Worm (Caenorhabditis elegans) whole organism, mixed stage, embryonic: ENCODE data around the gene tab-1.
A peak's percentile ranks its signal among the peaks of the same experiment; 100 is the strongest.

ENCODE experiments used
- M03D4.4 ChIP-seq: sonication (generic microtip); optimal IDR thresholded peaks from 2 replicates; lab custom pipeline; 2017; ENCODE audit warnings: mild to moderate bottlenecking, missing genetic modification characterization, missing compliant biosample characterization
- bed-3 ChIP-seq: fragments of 200-800 bp; sonication (Bioruptor generic); optimal IDR thresholded peaks from 3 replicates; lab custom pipeline; 2018; ENCODE audit warnings: mild to moderate bottlenecking, missing genetic modification characterization, moderate library complexity, missing compliant biosample characterization
- blmp-1 ChIP-seq: fragments of 150-350 bp; optimal IDR thresholded peaks from 2 replicates; lab custom pipeline; 2014; ENCODE audit warnings: missing biosample characterization, missing genetic modification characterization
- ceh-39 ChIP-seq: fragments of 150-350 bp; optimal IDR thresholded peaks from 2 replicates; lab custom pipeline; 2014; ENCODE audit warnings: missing biosample characterization, missing genetic modification characterization
- ceh-43 ChIP-seq: fragments of 200-800 bp; sonication (Bioruptor generic); optimal IDR thresholded peaks from 2 replicates; lab custom pipeline; 2018; ENCODE audit warnings: mild to moderate bottlenecking, missing genetic modification characterization, moderate library complexity, missing compliant biosample characterization
- ceh-83 ChIP-seq: fragments of 200-800 bp; sonication (Bioruptor generic); optimal IDR thresholded peaks from 2 replicates; lab custom pipeline; 2018; ENCODE audit warnings: mild to moderate bottlenecking, missing genetic modification characterization, missing compliant biosample characterization
- ces-1 ChIP-seq: fragments of 150-350 bp; optimal IDR thresholded peaks from 2 replicates; lab custom pipeline; 2014; ENCODE audit warnings: missing biosample characterization, missing genetic modification reagents, missing genetic modification characterization
- cnd-1 ChIP-seq: fragments of 200-800 bp; sonication (Bioruptor generic); optimal IDR thresholded peaks from 2 replicates; lab custom pipeline; 2018; ENCODE audit warnings: mild to moderate bottlenecking, missing genetic modification characterization, missing compliant biosample characterization
- drap-1 ChIP-seq: fragments of 200-800 bp; sonication (Bioruptor generic); optimal IDR thresholded peaks from 3 replicates; lab custom pipeline; 2018; ENCODE audit warnings: mild to moderate bottlenecking, missing genetic modification characterization, missing compliant biosample characterization
- elt-1 ChIP-seq: sonication (generic microtip); optimal IDR thresholded peaks from 2 replicates; lab custom pipeline; 2017; ENCODE audit warnings: missing genetic modification characterization, mild to moderate bottlenecking, missing compliant biosample characterization, antibody characterized with exemption, moderate library complexity, borderline replicate concordance; ENCODE audit not compliant: insufficient read depth
- elt-3 ChIP-seq: fragments of 150-350 bp; optimal IDR thresholded peaks from 2 replicates; lab custom pipeline; 2014; ENCODE audit warnings: missing biosample characterization, missing genetic modification characterization
- flh-1 ChIP-seq: fragments of 200-800 bp; sonication (Bioruptor generic); optimal IDR thresholded peaks from 2 replicates; lab custom pipeline; 2018; ENCODE audit warnings: mild to moderate bottlenecking, missing genetic modification characterization, moderate library complexity, missing compliant biosample characterization
- ham-2 ChIP-seq: fragments of 200-800 bp; sonication (Bioruptor generic); optimal IDR thresholded peaks from 2 replicates; lab custom pipeline; 2018; ENCODE audit warnings: mild to moderate bottlenecking, missing genetic modification characterization, missing compliant biosample characterization
- hlh-1 ChIP-seq: fragments of 150-350 bp; optimal IDR thresholded peaks from 2 replicates; lab custom pipeline; 2014; ENCODE audit warnings: missing biosample characterization, missing genetic modification reagents, missing genetic modification characterization
- lin-13 ChIP-seq: fragments of 150-350 bp; optimal IDR thresholded peaks from 2 replicates; lab custom pipeline; 2014; ENCODE audit warnings: missing biosample characterization, missing genetic modification characterization
- lin-32 ChIP-seq: fragments of 200-800 bp; sonication (Bioruptor generic); optimal IDR thresholded peaks from 2 replicates; lab custom pipeline; 2018; ENCODE audit warnings: mild to moderate bottlenecking, missing genetic modification characterization, missing compliant biosample characterization
- lsy-2 ChIP-seq: fragments of 150-350 bp; optimal IDR thresholded peaks from 2 replicates; lab custom pipeline; 2014; ENCODE audit warnings: missing biosample characterization, missing genetic modification characterization
- mab-5 ChIP-seq: fragments of 150-350 bp; optimal IDR thresholded peaks from 2 replicates; lab custom pipeline; 2014; ENCODE audit warnings: missing biosample characterization, missing genetic modification characterization
- mep-1 ChIP-seq: fragments of 150-350 bp; optimal IDR thresholded peaks from 2 replicates; lab custom pipeline; 2017; ENCODE audit warnings: missing biosample characterization, missing genetic modification reagents, missing genetic modification characterization, inconsistent platforms
- mls-2 ChIP-seq: sonication (generic microtip); optimal IDR thresholded peaks from 2 replicates; lab custom pipeline; 2016; ENCODE audit warnings: mild to moderate bottlenecking, missing genetic modification characterization, moderate library complexity, missing compliant biosample characterization
- nhr-12 ChIP-seq: fragments of 150-350 bp; optimal IDR thresholded peaks from 2 replicates; lab custom pipeline; 2014; ENCODE audit warnings: missing biosample characterization, missing genetic modification characterization
- nhr-2 ChIP-seq: fragments of 150-350 bp; optimal IDR thresholded peaks from 2 replicates; lab custom pipeline; 2014; ENCODE audit warnings: missing biosample characterization, missing genetic modification characterization
- nhr-237 ChIP-seq: fragments of 150-350 bp; optimal IDR thresholded peaks from 2 replicates; lab custom pipeline; 2014; ENCODE audit warnings: missing biosample characterization, missing genetic modification characterization
- nhr-28 ChIP-seq: fragments of 150-350 bp; optimal IDR thresholded peaks from 2 replicates; lab custom pipeline; 2014; ENCODE audit warnings: missing biosample characterization, missing genetic modification characterization
- nhr-76 ChIP-seq: sonication (generic microtip); optimal IDR thresholded peaks from 2 replicates; lab custom pipeline; 2017; ENCODE audit warnings: missing biosample characterization, missing genetic modification characterization
- pha-4 ChIP-seq: fragments of 150-350 bp; optimal IDR thresholded peaks from 2 replicates; lab custom pipeline; 2018; ENCODE audit warnings: missing biosample characterization, missing genetic modification reagents, missing genetic modification characterization
- sem-2 ChIP-seq: fragments of 200-800 bp; sonication (Bioruptor generic); optimal IDR thresholded peaks from 2 replicates; lab custom pipeline; 2018; ENCODE audit warnings: mild to moderate bottlenecking, missing genetic modification characterization, missing compliant biosample characterization
- sptf-1 ChIP-seq: sonication (generic microtip); optimal IDR thresholded peaks from 2 replicates; lab custom pipeline; 2017; ENCODE audit warnings: mild to moderate bottlenecking, missing genetic modification characterization, moderate library complexity, missing compliant biosample characterization
- tbx-8 ChIP-seq: fragments of 200-800 bp; sonication (Bioruptor generic); optimal IDR thresholded peaks from 2 replicates; lab custom pipeline; 2018; ENCODE audit warnings: mild to moderate bottlenecking, missing genetic modification characterization, moderate library complexity, missing compliant biosample characterization
- unc-120 ChIP-seq: sonication (generic microtip); optimal IDR thresholded peaks from 2 replicates; lab custom pipeline; 2017; ENCODE audit warnings: missing genetic modification characterization, missing compliant biosample characterization; ENCODE audit not compliant: poor library complexity, severe bottlenecking
- unc-39 ChIP-seq: fragments of 150-350 bp; optimal IDR thresholded peaks from 2 replicates; lab custom pipeline; 2014; ENCODE audit warnings: missing biosample characterization, missing genetic modification characterization
- unc-62 ChIP-seq: fragments of 150-350 bp; optimal IDR thresholded peaks from 2 replicates; lab custom pipeline; 2014; ENCODE audit warnings: missing biosample characterization, missing genetic modification reagents, missing genetic modification characterization
- zip-8 ChIP-seq: fragments of 150-350 bp; optimal IDR thresholded peaks from 2 replicates; lab custom pipeline; 2014; ENCODE audit warnings: missing biosample characterization, missing genetic modification characterization
- ztf-11 ChIP-seq: fragments of 150-350 bp; optimal IDR thresholded peaks from 2 replicates; lab custom pipeline; 2014; ENCODE audit warnings: missing biosample characterization, missing genetic modification characterization

The tab-1 gene

DNA sequence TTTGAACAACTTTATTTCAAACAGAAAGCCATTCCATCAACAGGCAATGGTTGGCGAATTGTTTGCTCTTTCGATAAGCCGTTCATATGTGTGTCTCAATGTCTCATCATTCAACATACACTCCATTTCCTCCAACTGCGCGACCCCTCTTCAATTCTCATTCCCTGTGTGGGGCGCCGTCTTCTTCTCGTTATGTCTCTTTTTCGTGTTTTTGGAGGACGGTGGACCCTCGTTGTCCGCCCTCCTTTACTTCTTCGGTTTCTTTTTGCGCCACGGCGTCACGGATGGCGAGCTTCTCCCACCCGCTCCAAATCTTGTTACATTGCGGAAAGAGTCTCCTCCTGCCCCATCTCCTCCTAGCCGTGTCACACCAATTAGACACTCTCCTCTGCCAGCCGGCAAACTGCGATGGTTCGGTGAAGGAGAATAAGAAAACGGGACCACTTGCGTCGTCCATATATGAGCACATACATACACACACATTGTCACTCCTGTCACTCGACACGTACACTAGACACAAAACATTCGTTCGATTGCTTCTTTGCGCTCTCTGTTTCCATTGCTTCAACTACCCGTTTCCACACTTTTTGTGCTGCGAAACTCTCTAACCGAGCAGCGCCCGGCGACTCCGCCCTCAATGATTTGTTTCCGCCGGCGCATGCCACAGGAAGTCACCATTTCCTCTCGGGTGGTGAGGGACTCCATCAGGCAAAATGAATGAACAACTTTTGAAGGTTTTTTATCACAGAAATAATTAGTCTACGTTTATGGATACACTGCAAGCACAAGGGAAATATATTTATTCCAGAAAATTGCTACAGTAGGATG, 25.2 kb downstream of the tab-1 start:
- TF ChIP-seq bed-3 (GFP tag; lab: Kevin White, UChicago) (no peak), pha-4 (peak; percentile 2), elt-3 (tag; lab: Kevin White, UChicago) (no peak), mls-2 (tag; lab: Kevin White, UChicago) (no peak), ces-1 (GFP tag; lab: Kevin White, UChicago) (peak; percentile 81), sptf-1 (tag; lab: Kevin White, UChicago) (peak; percentile 59), ztf-11 (tag; lab: Kevin White, UChicago) (no peak), lin-13 (tag; lab: Kevin White, UChicago) (no peak), mab-5 (tag; lab: Kevin White, UChicago) (no peak), cnd-1 (tag; lab: Kevin White, UChicago) (peak; percentile 2), nhr-76 (tag; lab: Kevin White, UChicago) (no peak), zip-8 (tag; lab: Kevin White, UChicago) (no peak), nhr-28 (tag; lab: Kevin White, UChicago) (no peak), ceh-43 (GFP tag; lab: Kevin White, UChicago) (no peak), ceh-39 (tag; lab: Kevin White, UChicago) (no peak), sem-2 (no peak), mep-1 (tag; lab: Kevin White, UChicago) (no peak), unc-120 (tag; lab: Kevin White, UChicago) (peak; percentile 28)

DNA sequence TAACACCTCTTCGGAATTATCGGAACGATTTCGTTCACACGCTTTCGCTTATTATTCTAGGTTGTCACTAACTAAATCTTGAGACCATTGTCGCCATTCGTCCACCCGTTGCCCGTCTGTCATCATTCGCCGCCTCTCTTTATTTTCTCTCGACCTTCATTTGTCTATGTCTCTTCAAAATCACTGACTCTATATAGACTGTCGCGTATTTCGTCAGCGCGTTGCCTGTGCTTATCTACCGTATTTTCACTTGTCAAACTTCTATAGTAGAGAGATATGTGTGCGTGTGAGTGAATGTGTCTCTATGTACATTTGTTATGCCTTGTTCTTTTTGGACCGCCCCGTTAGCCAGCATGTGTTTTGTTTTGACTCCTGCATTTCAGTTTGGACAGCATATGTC, 26.0 kb downstream of the tab-1 start:
- TF ChIP-seq ces-1 (GFP tag; lab: Kevin White, UChicago) (peak; percentile 55), ham-2 (GFP tag; lab: Kevin White, UChicago) (peak; percentile 64), blmp-1 (tag; lab: Kevin White, UChicago) (peak; percentile 84), elt-1 (tag; lab: Kevin White, UChicago) (peak; percentile 11), unc-62 (GFP tag; lab: Kevin White, UChicago) (peak; percentile 87), M03D4.4 (tag; lab: Kevin White, UChicago) (no peak), pha-4 (peak; percentile 30), ceh-43 (GFP tag; lab: Kevin White, UChicago) (no peak)

DNA sequence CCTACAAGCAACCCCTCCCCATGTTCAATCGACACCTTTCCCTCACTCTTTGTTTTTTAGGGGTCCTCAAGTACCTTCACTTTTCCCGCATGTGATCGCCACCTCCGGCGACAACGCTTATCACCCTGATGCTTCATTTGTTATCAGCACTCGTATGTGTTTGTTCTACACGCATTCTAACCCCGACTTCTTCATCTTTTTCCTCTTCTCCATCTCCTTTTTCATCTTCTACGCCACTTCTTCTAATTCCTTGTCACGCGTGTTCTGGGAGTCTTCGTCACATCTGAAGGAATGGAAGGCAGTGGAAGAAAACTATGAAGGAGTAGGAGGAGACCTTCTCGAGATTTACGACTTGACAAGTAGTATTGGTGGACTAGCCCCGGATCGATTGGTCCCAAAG, 26.9 kb downstream of the tab-1 start:
- TF ChIP-seq unc-62 (GFP tag; lab: Kevin White, UChicago), result peak; percentile 32
- no peak for TF ChIP-seq bed-3 (GFP tag; lab: Kevin White, UChicago)

DNA sequence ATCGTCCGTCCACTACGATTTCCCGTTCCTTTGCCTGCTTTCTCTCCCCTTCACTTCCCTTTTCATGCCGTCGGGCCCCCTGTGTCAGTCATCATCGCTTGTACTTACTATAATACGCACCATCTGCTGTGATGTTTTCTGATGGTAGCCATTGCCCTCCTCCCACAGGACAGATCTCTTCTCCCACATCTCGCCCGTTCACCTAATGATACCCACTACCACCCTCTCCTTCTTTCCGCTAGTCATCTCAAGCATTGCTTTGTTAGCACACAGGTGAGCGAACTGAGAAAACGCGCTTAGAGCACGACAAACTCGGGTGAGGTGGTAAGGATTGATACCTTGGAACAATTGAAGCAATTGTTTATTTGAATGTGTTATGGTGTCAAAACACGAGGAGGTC, 27.8 kb downstream of the tab-1 start:
- no peak for TF ChIP-seq lsy-2
- TF ChIP-seq ceh-39 (tag; lab: Kevin White, UChicago), result no peak
- no peak for TF ChIP-seq nhr-12 (tag; lab: Kevin White, UChicago)
- TF ChIP-seq sem-2, result no peak
- TF ChIP-seq lin-13 (tag; lab: Kevin White, UChicago), result no peak
- TF ChIP-seq elt-1 (tag; lab: Kevin White, UChicago), result no peak
- TF ChIP-seq blmp-1 (tag; lab: Kevin White, UChicago), result no peak
- TF ChIP-seq elt-3 (tag; lab: Kevin White, UChicago), result no peak
- TF ChIP-seq ztf-11 (tag; lab: Kevin White, UChicago), result peak; percentile 7
- no peak for TF ChIP-seq drap-1 (GFP tag; lab: Kevin White, UChicago)
- no peak for TF ChIP-seq unc-39
- peak; percentile 29 for TF ChIP-seq mls-2 (tag; lab: Kevin White, UChicago)
- no peak for TF ChIP-seq nhr-237 (tag; lab: Kevin White, UChicago)
- TF ChIP-seq ceh-83 (GFP tag; lab: Kevin White, UChicago), result no peak
- no peak for TF ChIP-seq pha-4
- no peak for TF ChIP-seq nhr-28 (tag; lab: Kevin White, UChicago)
- TF ChIP-seq sptf-1 (tag; lab: Kevin White, UChicago), result no peak
- no peak for TF ChIP-seq zip-8 (tag; lab: Kevin White, UChicago)
- TF ChIP-seq mep-1 (tag; lab: Kevin White, UChicago), result peak; percentile 35
- TF ChIP-seq ceh-43 (GFP tag; lab: Kevin White, UChicago), result no peak
- peak; percentile 62 for TF ChIP-seq cnd-1 (tag; lab: Kevin White, UChicago)
- TF ChIP-seq mab-5 (tag; lab: Kevin White, UChicago), result no peak
- no peak for TF ChIP-seq lin-32 (GFP tag; lab: Kevin White, UChicago)
- no peak for TF ChIP-seq hlh-1
- TF ChIP-seq M03D4.4 (tag; lab: Kevin White, UChicago), result no peak
- no peak for TF ChIP-seq ces-1 (GFP tag; lab: Kevin White, UChicago)
- TF ChIP-seq flh-1 (GFP tag; lab: Kevin White, UChicago), result no peak
- TF ChIP-seq nhr-2 (tag; lab: Kevin White, UChicago), result peak; percentile 64
- no peak for TF ChIP-seq bed-3 (GFP tag; lab: Kevin White, UChicago)
- no peak for TF ChIP-seq tbx-8 (GFP tag; lab: Kevin White, UChicago)
- TF ChIP-seq unc-120 (tag; lab: Kevin White, UChicago), result no peak
- TF ChIP-seq ham-2 (GFP tag; lab: Kevin White, UChicago), result peak; percentile 72
- no peak for TF ChIP-seq unc-62 (GFP tag; lab: Kevin White, UChicago)
